Fruit fly (Drosophila melanogaster) whole organism, embryonic: Measurements from ENCODE around the gene Hayan.

Experiments
- ATbp ChIP-seq: fragments of 200-800 bp; sonication (Bioruptor generic); optimal IDR thresholded peaks from 2 replicates; lab custom pipeline; 2017; ENCODE audit warnings: missing biosample characterization, mild to moderate bottlenecking, missing genetic modification characterization, missing genetic modification reagents
- Ada2b ChIP-seq: fragments of 200-800 bp; sonication (Bioruptor generic); IDR thresholded peaks from 2 replicates; pipeline ENCODE4 v1.3.6; 2022; ENCODE audit warnings: missing biosample characterization, missing genetic modification characterization
- Antp ChIP-seq: fragments of 200-800 bp; sonication (Bioruptor generic); optimal IDR thresholded peaks from 3 replicates; lab custom pipeline; 2016; ENCODE audit warnings: missing biosample characterization, missing genetic modification characterization
- CG10462 ChIP-seq: fragments of 200-800 bp; sonication (Bioruptor generic); optimal IDR thresholded peaks from 2 replicates; lab custom pipeline; 2016; ENCODE audit warnings: missing biosample characterization, missing genetic modification characterization
- CG10654 ChIP-seq: fragments of 200-800 bp; sonication (Bioruptor generic); optimal IDR thresholded peaks from 2 replicates; lab custom pipeline; 2016; ENCODE audit warnings: missing biosample characterization, missing genetic modification characterization
- CG11398 ChIP-seq: fragments of 200-800 bp; sonication (Bioruptor generic); optimal IDR thresholded peaks from 2 replicates; lab custom pipeline; 2016; ENCODE audit warnings: missing biosample characterization, missing genetic modification characterization
- CG11723 ChIP-seq: fragments of 200-800 bp; sonication (Bioruptor generic); optimal IDR thresholded peaks from 2 replicates; lab custom pipeline; 2017; ENCODE audit warnings: missing biosample characterization, mild to moderate bottlenecking, missing genetic modification characterization
- CG12659 ChIP-seq: fragments of 200-800 bp; sonication (Bioruptor generic); optimal IDR thresholded peaks from 3 replicates; lab custom pipeline; 2017; ENCODE audit warnings: mild to moderate bottlenecking, missing biosample characterization, missing genetic modification reagents, missing genetic modification characterization
- CG15514 ChIP-seq: fragments of 200-800 bp; sonication (Bioruptor generic); optimal IDR thresholded peaks from 3 replicates; lab custom pipeline; 2017; ENCODE audit warnings: missing biosample characterization, missing genetic modification characterization, mild to moderate bottlenecking, moderate library complexity, missing genetic modification reagents
- CG17186 ChIP-seq: fragments of 200-800 bp; sonication (Bioruptor generic); optimal IDR thresholded peaks from 3 replicates; lab custom pipeline; 2017; ENCODE audit warnings: missing biosample characterization, missing genetic modification reagents, missing genetic modification characterization
- CG17359 ChIP-seq: fragments of 200-800 bp; sonication (Bioruptor generic); optimal IDR thresholded peaks from 3 replicates; lab custom pipeline; 2018; ENCODE audit warnings: missing biosample characterization, mild to moderate bottlenecking, missing genetic modification characterization, moderate library complexity
- CG17912 ChIP-seq: fragments of 200-800 bp; sonication (Bioruptor generic); optimal IDR thresholded peaks from 2 replicates; lab custom pipeline; 2018; ENCODE audit warnings: missing biosample characterization, mild to moderate bottlenecking, missing genetic modification characterization
- CG1792 ChIP-seq: fragments of 200-800 bp; sonication (Bioruptor generic); optimal IDR thresholded peaks from 2 replicates; lab custom pipeline; 2016; ENCODE audit warnings: missing biosample characterization, missing genetic modification characterization
- CG18619 ChIP-seq: fragments of 200-800 bp; sonication (Bioruptor generic); optimal IDR thresholded peaks from 3 replicates; lab custom pipeline; 2017; ENCODE audit warnings: missing biosample characterization, mild to moderate bottlenecking, missing genetic modification characterization
- CG3407 ChIP-seq: fragments of 200-800 bp; sonication (Bioruptor generic); optimal IDR thresholded peaks from 2 replicates; lab custom pipeline; 2018; ENCODE audit warnings: missing biosample characterization, mild to moderate bottlenecking, missing genetic modification characterization
- CG34422 ChIP-seq: fragments of 200-800 bp; sonication (Bioruptor generic); IDR thresholded peaks from 3 replicates; pipeline ENCODE4 v1.3.6; 2022; ENCODE audit warnings: missing biosample characterization, missing genetic modification characterization
- CG3838 ChIP-seq: fragments of 200-800 bp; sonication (Bioruptor generic); optimal IDR thresholded peaks from 3 replicates; lab custom pipeline; 2016; ENCODE audit warnings: missing biosample characterization, missing genetic modification characterization
- CG43689 ChIP-seq: fragments of 200-800 bp; sonication (Bioruptor generic); IDR thresholded peaks from 2 replicates; pipeline ENCODE4 v1.3.6; 2022; ENCODE audit warnings: missing biosample characterization, missing genetic modification characterization
- CG4617 ChIP-seq: fragments of 200-800 bp; sonication (Bioruptor generic); optimal IDR thresholded peaks from 3 replicates; lab custom pipeline; 2016; ENCODE audit warnings: missing biosample characterization, missing genetic modification characterization, borderline replicate concordance
- CG5245 ChIP-seq: fragments of 200-800 bp; sonication (Bioruptor generic); optimal IDR thresholded peaks from 3 replicates; lab custom pipeline; 2016; ENCODE audit warnings: missing biosample characterization, missing genetic modification characterization
- CG6654 ChIP-seq: fragments of 200-800 bp; sonication (Bioruptor generic); optimal IDR thresholded peaks from 2 replicates; lab custom pipeline; 2017; ENCODE audit warnings: missing biosample characterization, mild to moderate bottlenecking, missing genetic modification characterization
- CG6683 ChIP-seq: fragments of 200-800 bp; sonication (Bioruptor generic); optimal IDR thresholded peaks from 2 replicates; lab custom pipeline; 2017; ENCODE audit warnings: missing biosample characterization, mild to moderate bottlenecking, missing genetic modification characterization, missing genetic modification reagents
- CG7271 ChIP-seq: fragments of 200-800 bp; sonication (Bioruptor generic); optimal IDR thresholded peaks from 2 replicates; lab custom pipeline; 2018; ENCODE audit warnings: missing biosample characterization, mild to moderate bottlenecking, missing genetic modification characterization, moderate library complexity
- CG7928 ChIP-seq: fragments of 200-800 bp; sonication (Bioruptor generic); optimal IDR thresholded peaks from 2 replicates; lab custom pipeline; 2017; ENCODE audit warnings: missing biosample characterization, mild to moderate bottlenecking, missing genetic modification characterization
- Chrac-16 ChIP-seq: fragments of 200-800 bp; sonication (Bioruptor generic); optimal IDR thresholded peaks from 3 replicates; lab custom pipeline; 2016; ENCODE audit warnings: missing biosample characterization, missing genetic modification characterization
- Dref ChIP-seq: fragments of 200-800 bp; sonication (Bioruptor generic); IDR thresholded peaks from 2 replicates; pipeline ENCODE4 v1.3.6; 2022; ENCODE audit warnings: missing biosample characterization, missing genetic modification characterization
- Ets65A ChIP-seq: fragments of 200-800 bp; sonication (Bioruptor generic); peaks from one replicate; lab custom pipeline; 2016; ENCODE audit warnings: missing biosample characterization, missing genetic modification characterization
- Gug ChIP-seq: fragments of 200-800 bp; sonication (Bioruptor generic); IDR thresholded peaks from 4 replicates; pipeline ENCODE4 v1.3.6; 2022; ENCODE audit warnings: missing biosample characterization, missing genetic modification characterization
- H2.0 ChIP-seq: fragments of 200-800 bp; sonication (Bioruptor generic); IDR thresholded peaks from 2 replicates; pipeline ENCODE4 v1.3.6; 2022; ENCODE audit warnings: missing biosample characterization, missing genetic modification characterization
- Max ChIP-seq: fragments of 200-800 bp; sonication (Bioruptor generic); optimal IDR thresholded peaks from 2 replicates; lab custom pipeline; 2016; ENCODE audit warnings: missing biosample characterization, mild to moderate bottlenecking, missing genetic modification characterization
- Mes4 ChIP-seq: fragments of 200-800 bp; sonication (Bioruptor generic); optimal IDR thresholded peaks from 2 replicates; lab custom pipeline; 2016; ENCODE audit warnings: missing biosample characterization, missing genetic modification characterization
- NFAT ChIP-seq: fragments of 200-800 bp; sonication (Bioruptor generic); IDR thresholded peaks from 2 replicates; pipeline ENCODE4 v1.3.6; 2022; ENCODE audit warnings: missing biosample characterization, missing genetic modification characterization
- Neu2 ChIP-seq: fragments of 200-800 bp; sonication (Bioruptor generic); optimal IDR thresholded peaks from 3 replicates; lab custom pipeline; 2016; ENCODE audit warnings: missing biosample characterization, missing genetic modification characterization, borderline replicate concordance
- NfI ChIP-seq: fragments of 200-800 bp; sonication (Bioruptor generic); optimal IDR thresholded peaks from 3 replicates; lab custom pipeline; 2018; ENCODE audit warnings: missing biosample characterization, mild to moderate bottlenecking, missing genetic modification characterization, moderate library complexity
- Spps ChIP-seq: fragments of 200-800 bp; sonication (Bioruptor generic); optimal IDR thresholded peaks from 2 replicates; lab custom pipeline; 2018; ENCODE audit warnings: missing biosample characterization, mild to moderate bottlenecking, missing genetic modification characterization
- Taf1 ChIP-seq: fragments of 200-800 bp; sonication (Bioruptor generic); IDR thresholded peaks from 2 replicates; pipeline ENCODE4 v1.3.6; 2022; ENCODE audit warnings: missing biosample characterization, missing genetic modification characterization
- Xbp1 ChIP-seq: fragments of 200-800 bp; sonication (Bioruptor generic); optimal IDR thresholded peaks from 3 replicates; lab custom pipeline; 2016; ENCODE audit warnings: missing biosample characterization, mild to moderate bottlenecking, missing genetic modification characterization
- al ChIP-seq: fragments of 200-800 bp; sonication (Bioruptor generic); IDR thresholded peaks from 2 replicates; pipeline ENCODE4 v1.3.6; 2022; ENCODE audit warnings: missing biosample characterization, missing genetic modification characterization
- croc ChIP-seq: fragments of 200-800 bp; sonication (Bioruptor generic); conservative IDR thresholded peaks from 3 replicates; pipeline ENCODE4 v1.3.6; 2022; ENCODE audit warnings: missing biosample characterization, missing genetic modification characterization
- disco-r ChIP-seq: fragments of 200-800 bp; sonication (Bioruptor generic); optimal IDR thresholded peaks from 2 replicates; lab custom pipeline; 2016; ENCODE audit warnings: missing biosample characterization, missing genetic modification characterization
- eve ChIP-seq, 2 experiments: fragments of >200 bp; optimal IDR thresholded peaks; 2 replicates each; lab custom pipeline; 2017; ENCODE audit warnings: missing biosample characterization in 2 of 2, missing genetic modification characterization in 2 of 2
- fu2 ChIP-seq: fragments of 200-800 bp; sonication (Bioruptor generic); optimal IDR thresholded peaks from 2 replicates; lab custom pipeline; 2016; ENCODE audit warnings: missing biosample characterization, missing genetic modification characterization
- gcm2 ChIP-seq: fragments of 200-800 bp; sonication (Bioruptor generic); optimal IDR thresholded peaks from 2 replicates; lab custom pipeline; 2016; ENCODE audit warnings: missing biosample characterization, missing genetic modification characterization
- hb ChIP-seq: fragments of 200-800 bp; sonication (Bioruptor generic); IDR thresholded peaks from 3 replicates; pipeline ENCODE4 v1.3.6; 2022; ENCODE audit warnings: missing biosample characterization, missing genetic modification characterization; ENCODE audit not compliant: partially characterized antibody
- inv ChIP-seq: fragments of 200-800 bp; sonication (Bioruptor generic); IDR thresholded peaks from 2 replicates; pipeline ENCODE4 v1.3.6; 2022; ENCODE audit warnings: missing biosample characterization, missing genetic modification characterization; ENCODE audit not compliant: partially characterized antibody
- kah ChIP-seq: fragments of 200-800 bp; sonication (Bioruptor generic); optimal IDR thresholded peaks from 2 replicates; lab custom pipeline; 2018; ENCODE audit warnings: missing biosample characterization, mild to moderate bottlenecking, missing genetic modification characterization
- knrl ChIP-seq: fragments of 200-800 bp; sonication (Bioruptor generic); IDR thresholded peaks from 3 replicates; pipeline ENCODE4 v1.3.6; 2022; ENCODE audit warnings: missing biosample characterization, missing genetic modification characterization; ENCODE audit not compliant: partially characterized antibody
- otp ChIP-seq: fragments of 200-800 bp; sonication (Bioruptor generic); IDR thresholded peaks from 3 replicates; pipeline ENCODE4, ENCODE4 v1.3.6; 2022; ENCODE audit warnings: missing biosample characterization, missing genetic modification characterization
- pb ChIP-seq: fragments of 200-800 bp; sonication (Bioruptor generic); optimal IDR thresholded peaks from 3 replicates; lab custom pipeline; 2016; ENCODE audit warnings: missing biosample characterization, missing genetic modification characterization
- pros ChIP-seq: fragments of 200-800 bp; sonication (Bioruptor generic); optimal IDR thresholded peaks from 3 replicates; lab custom pipeline; 2019; ENCODE audit warnings: missing biosample characterization, mild to moderate bottlenecking, missing genetic modification characterization, moderate library complexity
- repo ChIP-seq: fragments of 200-800 bp; sonication (Bioruptor generic); optimal IDR thresholded peaks from 2 replicates; lab custom pipeline; 2016; ENCODE audit warnings: missing biosample characterization, missing genetic modification characterization

The Hayan gene

dm6 chrX:18494165-18494740 is 10.7 kb upstream of the Hayan start, which contains the start of gene CG15043 (continued):
- TF ChIP-seq hb (GFP tag; lab: Robert Waterston, UW) (no peak), Spps (tag; lab: Kevin White, UChicago) (no peak), CG6683 (no peak), CG43689 (GFP tag; lab: Robert Waterston, UW) (no peak), Mes4 (GFP tag; lab: Kevin White, UChicago) (no peak), CG11398 (GFP tag; lab: Kevin White, UChicago) (no peak), CG5245 (GFP tag; lab: Kevin White, UChicago) (no peak), CG3407 (GFP tag; lab: Kevin White, UChicago) (no peak), CG4617 (GFP tag; lab: Kevin White, UChicago) (no peak), CG17359 (tag; lab: Kevin White, UChicago) (peak; percentile 40), CG1792 (GFP tag; lab: Kevin White, UChicago) (no peak), CG6654 (GFP tag; lab: Kevin White, UChicago) (no peak), CG7271 (no peak), CG7928 (GFP tag; lab: Kevin White, UChicago) (no peak), Max (GFP tag; lab: Kevin White, UChicago) (no peak), gcm2 (GFP tag; lab: Kevin White, UChicago) (no peak), CG10462 (GFP tag; lab: Kevin White, UChicago) (no peak), CG17186 (no peak), fu2 (GFP tag; lab: Kevin White, UChicago) (peak; percentile 9), Neu2 (GFP tag; lab: Kevin White, UChicago) (no peak), CG10654 (GFP tag; lab: Kevin White, UChicago) (no peak), inv (no peak), CG11723 (GFP tag; lab: Kevin White, UChicago) (no peak), Ets65A (GFP tag; lab: Kevin White, UChicago) (peak; percentile 63), pb (GFP tag; lab: Kevin White, UChicago) (no peak), CG34422 (GFP tag; lab: Robert Waterston, UW) (no peak), H2.0 (no peak), Gug (peak; percentile 55; the same call in 2 of the 4 replicates), CG17912 (no peak), Dref (GFP tag; lab: Robert Waterston, UW) (no peak), Ada2b (GFP tag; lab: Robert Waterston, UW) (peak; percentile 46; the same call in 1 of the 2 replicates), NfI (GFP tag; lab: Kevin White, UChicago) (no peak), CG18619 (no peak), pros (GFP tag; lab: Kevin White, UChicago) (no peak), Antp (GFP tag; lab: Kevin White, UChicago) (peak; percentile 50), otp (GFP tag; lab: Robert Waterston, UW) (no peak), ATbp (GFP tag; lab: Kevin White, UChicago) (no peak), knrl (GFP tag; lab: Robert Waterston, UW) (no peak), disco-r (GFP tag; lab: Kevin White, UChicago) (no peak), NFAT (peak; percentile 36; the same call in 1 of the 2 replicates), Xbp1 (GFP tag; lab: Kevin White, UChicago) (no peak), croc (GFP tag; lab: Robert Waterston, UW) (no peak), kah (GFP tag; lab: Kevin White, UChicago) (no peak), CG15514 (GFP tag; lab: Kevin White, UChicago) (peak; percentile 37), repo (GFP tag; lab: Kevin White, UChicago) (no peak), Chrac-16 (GFP tag; lab: Kevin White, UChicago) (no peak), al (peak; percentile 41; the same call in 1 of the 2 replicates), CG12659 (GFP tag; lab: Kevin White, UChicago) (no peak), eve (GFP tag; optimal IDR thresholded peaks at IDR 0.05; lab: Kevin White, UChicago) (no peak), Taf1 (GFP tag; lab: Robert Waterston, UW) (no peak), CG3838 (GFP tag; lab: Kevin White, UChicago) (no peak)
